Worm (Caenorhabditis elegans) whole organism, L3 larva: ENCODE measurements around the gene mrpl-44.

Experiments
- nhr-28 ChIP-seq: fragments of 150-350 bp; optimal IDR thresholded peaks from 2 replicates; lab custom pipeline; 2014; ENCODE audit warnings: missing biosample characterization, missing genetic modification characterization
- nhr-77 ChIP-seq: fragments of 150-350 bp; optimal IDR thresholded peaks from 2 replicates; lab custom pipeline; 2014; ENCODE audit warnings: missing biosample characterization, missing genetic modification characterization
- pqm-1 ChIP-seq: fragments of 150-350 bp; optimal IDR thresholded peaks from 2 replicates; lab custom pipeline; 2017; ENCODE audit warnings: missing biosample characterization, missing genetic modification characterization, inconsistent platforms
- skn-1 ChIP-seq: fragments of 150-350 bp; optimal IDR thresholded peaks from 2 replicates; lab custom pipeline; 2014; ENCODE audit warnings: missing biosample characterization, missing genetic modification characterization
- unc-62 ChIP-seq: fragments of 150-350 bp; sonication (generic microtip); optimal IDR thresholded peaks from 4 replicates; lab custom pipeline; 2014; ENCODE audit warnings: missing biosample characterization, missing genetic modification reagents, missing genetic modification characterization

ce11 chrIII:9136587-9136986 is 47.4 kb upstream of the mrpl-44 start, which contains the start of gene eat-4:
- TF ChIP-seq skn-1, result no peak
- no peak for TF ChIP-seq nhr-28 (tag; lab: Kevin White, UChicago)
- no peak for TF ChIP-seq unc-62
- TF ChIP-seq pqm-1 (tag; lab: Kevin White, UChicago), result no peak
- TF ChIP-seq nhr-77 (tag; lab: Kevin White, UChicago), result no peak
